Fruit fly (Drosophila melanogaster) whole organism, embryonic: Measurements from ENCODE around the gene CG17107.

Experiments used
- Asciz ChIP-seq: fragments of 200-800 bp; sonication (Bioruptor generic); optimal IDR thresholded peaks from 2 replicates; lab custom pipeline; 2017; ENCODE audit warnings: missing biosample characterization, mild to moderate bottlenecking, missing genetic modification characterization, missing genetic modification reagents
- Blimp-1 ChIP-seq: fragments of 200-800 bp; sonication (Bioruptor generic); optimal IDR thresholded peaks from 3 replicates; lab custom pipeline; 2018; ENCODE audit warnings: missing biosample characterization, missing genetic modification characterization, mild to moderate bottlenecking, moderate library complexity, missing genetic modification reagents
- CG10209 ChIP-seq: fragments of 200-800 bp; sonication (Bioruptor generic); optimal IDR thresholded peaks from 3 replicates; lab custom pipeline; 2017; ENCODE audit warnings: missing biosample characterization, mild to moderate bottlenecking, missing genetic modification characterization, missing genetic modification reagents
- CG10979 ChIP-seq: fragments of 200-800 bp; sonication (Bioruptor generic); optimal IDR thresholded peaks from 2 replicates; lab custom pipeline; 2018; ENCODE audit warnings: missing biosample characterization, mild to moderate bottlenecking, missing genetic modification characterization, moderate library complexity
- CG11085 ChIP-seq: fragments of 200-800 bp; sonication (Bioruptor generic); IDR thresholded peaks from 2 replicates; pipeline ENCODE4 v1.3.6; 2022; ENCODE audit warnings: missing biosample characterization, missing genetic modification characterization
- CG13624 ChIP-seq: fragments of 200-800 bp; sonication (Bioruptor generic); optimal IDR thresholded peaks from 2 replicates; lab custom pipeline; 2016; ENCODE audit warnings: missing biosample characterization, missing genetic modification characterization
- CG14050 ChIP-seq: fragments of 200-800 bp; sonication (Bioruptor generic); IDR thresholded peaks from 3 replicates; pipeline ENCODE4 v1.3.6; 2022; ENCODE audit warnings: missing biosample characterization, missing genetic modification characterization
- CG14441 ChIP-seq: fragments of 200-800 bp; sonication (Bioruptor generic); IDR thresholded peaks from 2 replicates; pipeline ENCODE4 v1.3.6; 2022; ENCODE audit warnings: missing biosample characterization, missing genetic modification characterization
- CG16779 ChIP-seq: fragments of 200-800 bp; sonication (Bioruptor generic); IDR thresholded peaks from 2 replicates; pipeline ENCODE4 v1.3.6; 2022; ENCODE audit warnings: missing biosample characterization, missing genetic modification characterization
- CG18619 ChIP-seq: fragments of 200-800 bp; sonication (Bioruptor generic); optimal IDR thresholded peaks from 3 replicates; lab custom pipeline; 2017; ENCODE audit warnings: missing biosample characterization, mild to moderate bottlenecking, missing genetic modification characterization
- CG31224 ChIP-seq: fragments of 200-800 bp; sonication (Bioruptor generic); IDR thresholded peaks from 2 replicates; pipeline ENCODE4 v1.3.6; 2022; ENCODE audit warnings: missing biosample characterization, missing genetic modification characterization
- CG33213 ChIP-seq: fragments of 200-800 bp; sonication (Bioruptor generic); optimal IDR thresholded peaks from 3 replicates; lab custom pipeline; 2016; ENCODE audit warnings: missing biosample characterization, missing genetic modification characterization
- CG4424 ChIP-seq: fragments of 200-800 bp; sonication (Bioruptor generic); optimal IDR thresholded peaks from 3 replicates; lab custom pipeline; 2016; ENCODE audit warnings: missing biosample characterization, missing genetic modification characterization
- CG6272 ChIP-seq: fragments of 200-800 bp; sonication (Bioruptor generic); IDR thresholded peaks from 2 replicates; pipeline ENCODE4 v1.3.6; 2022; ENCODE audit warnings: missing biosample characterization, missing genetic modification characterization
- CG6683 ChIP-seq: fragments of 200-800 bp; sonication (Bioruptor generic); optimal IDR thresholded peaks from 2 replicates; lab custom pipeline; 2017; ENCODE audit warnings: missing biosample characterization, mild to moderate bottlenecking, missing genetic modification characterization, missing genetic modification reagents
- CG7963 ChIP-seq: fragments of 200-800 bp; sonication (Bioruptor generic); IDR thresholded peaks from 3 replicates; pipeline ENCODE4 v1.3.6; 2022; ENCODE audit warnings: missing biosample characterization, missing genetic modification characterization; ENCODE audit not compliant: partially characterized antibody
- CG8944 ChIP-seq: fragments of 200-800 bp; sonication (Bioruptor generic); optimal IDR thresholded peaks from 3 replicates; lab custom pipeline; 2016; ENCODE audit warnings: missing biosample characterization, missing genetic modification characterization
- CG9215 ChIP-seq: fragments of 200-800 bp; sonication (Bioruptor generic); IDR thresholded peaks from 2 replicates; pipeline ENCODE4 v1.3.6; 2022; ENCODE audit warnings: missing biosample characterization, missing genetic modification characterization
- CG9609 ChIP-seq: fragments of 200-800 bp; sonication (Bioruptor generic); optimal IDR thresholded peaks from 3 replicates; lab custom pipeline; 2016; ENCODE audit warnings: missing biosample characterization, missing genetic modification characterization
- CG9727 ChIP-seq: fragments of 200-800 bp; sonication (Bioruptor generic); optimal IDR thresholded peaks from 3 replicates; lab custom pipeline; 2017; ENCODE audit warnings: missing biosample characterization, mild to moderate bottlenecking, missing genetic modification characterization
- CG9797 ChIP-seq: fragments of 200-800 bp; sonication (Bioruptor generic); optimal IDR thresholded peaks from 3 replicates; lab custom pipeline; 2018; ENCODE audit warnings: missing biosample characterization, mild to moderate bottlenecking, missing genetic modification characterization
- Dll ChIP-seq: fragments of 200-800 bp; sonication (Bioruptor generic); IDR thresholded peaks from 4 replicates; pipeline ENCODE4 v1.3.6; 2022; ENCODE audit warnings: missing biosample characterization, missing genetic modification characterization; ENCODE audit not compliant: partially characterized antibody
- Dp ChIP-seq: fragments of 200-800 bp; sonication (Bioruptor generic); optimal IDR thresholded peaks from 2 replicates; lab custom pipeline; 2018; ENCODE audit warnings: missing biosample characterization, mild to moderate bottlenecking, missing genetic modification characterization, moderate library complexity
- Hey ChIP-seq: fragments of 200-800 bp; sonication (Bioruptor generic); optimal IDR thresholded peaks from 3 replicates; lab custom pipeline; 2018; ENCODE audit warnings: missing biosample characterization, mild to moderate bottlenecking, missing genetic modification characterization
- MBD-R2 ChIP-seq: fragments of 200-800 bp; sonication (Bioruptor generic); IDR thresholded peaks from 2 replicates; pipeline ENCODE4 v1.3.6; 2022; ENCODE audit warnings: missing biosample characterization, missing genetic modification characterization
- Myb ChIP-seq: fragments of 200-800 bp; sonication (Bioruptor generic); optimal IDR thresholded peaks from 2 replicates; lab custom pipeline; 2016; ENCODE audit warnings: missing biosample characterization, missing genetic modification characterization
- Opbp ChIP-seq: fragments of 200-800 bp; sonication (Bioruptor generic); IDR thresholded peaks from 3 replicates; pipeline ENCODE4 v1.3.6; 2022; ENCODE audit warnings: missing biosample characterization, missing genetic modification characterization; ENCODE audit not compliant: partially characterized antibody
- Sox100B ChIP-seq: fragments of 200-800 bp; sonication (Bioruptor generic); optimal IDR thresholded peaks from 3 replicates; lab custom pipeline; 2018; ENCODE audit warnings: missing biosample characterization, mild to moderate bottlenecking, missing genetic modification characterization
- Ssrp ChIP-seq: fragments of 200-800 bp; sonication (Bioruptor generic); optimal IDR thresholded peaks from 2 replicates; lab custom pipeline; 2018; ENCODE audit warnings: missing biosample characterization, mild to moderate bottlenecking, missing genetic modification characterization, moderate library complexity
- Vsx1 ChIP-seq: fragments of 200-800 bp; sonication (Bioruptor generic); optimal IDR thresholded peaks from 2 replicates; lab custom pipeline; 2017; ENCODE audit warnings: missing biosample characterization, mild to moderate bottlenecking, missing genetic modification characterization, missing genetic modification reagents
- bab2 ChIP-seq: fragments of 200-800 bp; sonication (Bioruptor generic); optimal IDR thresholded peaks from 2 replicates; lab custom pipeline; 2016; ENCODE audit warnings: missing biosample characterization, missing genetic modification characterization
- bcd ChIP-seq: fragments of 200-800 bp; sonication (Bioruptor generic); optimal IDR thresholded peaks from 2 replicates; lab custom pipeline; 2017; ENCODE audit warnings: missing biosample characterization, mild to moderate bottlenecking, missing genetic modification characterization
- bigmax ChIP-seq: fragments of 200-800 bp; sonication (Bioruptor generic); optimal IDR thresholded peaks from 2 replicates; lab custom pipeline; 2018; ENCODE audit warnings: missing biosample characterization, mild to moderate bottlenecking, missing genetic modification characterization
- bowl ChIP-seq: fragments of 200-800 bp; sonication (Bioruptor generic); IDR thresholded peaks from 2 replicates; pipeline ENCODE4 v1.3.6; 2022; ENCODE audit warnings: missing biosample characterization, missing genetic modification characterization
- br ChIP-seq: fragments of >200 bp; optimal IDR thresholded peaks from 2 replicates; lab custom pipeline; 2017
- dysf ChIP-seq: fragments of 200-800 bp; sonication (Bioruptor generic); IDR thresholded peaks from 3 replicates; pipeline ENCODE4 v1.3.6; 2022; ENCODE audit warnings: missing biosample characterization, missing genetic modification characterization
- esg ChIP-seq: fragments of 200-800 bp; sonication (Bioruptor generic); conservative IDR thresholded peaks from 2 replicates; pipeline ENCODE4 v1.3.6; 2022; ENCODE audit warnings: missing biosample characterization, missing genetic modification characterization
- gce ChIP-seq: fragments of 200-800 bp; sonication (Bioruptor generic); IDR thresholded peaks from 3 replicates; pipeline ENCODE4 v1.3.6; 2022; ENCODE audit warnings: missing biosample characterization, missing genetic modification characterization
- gt ChIP-seq: fragments of 200-800 bp; sonication (Bioruptor generic); IDR thresholded peaks from 2 replicates; pipeline ENCODE4 v1.3.6; 2022; ENCODE audit warnings: missing biosample characterization, missing genetic modification characterization
- jing ChIP-seq: fragments of 200-800 bp; sonication (Bioruptor generic); optimal IDR thresholded peaks from 2 replicates; lab custom pipeline; 2018; ENCODE audit warnings: missing biosample characterization, mild to moderate bottlenecking, missing genetic modification characterization
- lola ChIP-seq, 3 experiments: fragments of >200 bp in 2 of 3; fragments of 200-800 bp in 1 of 3; sonication (Bioruptor generic) in 1 of 3; optimal IDR thresholded peaks; 2 replicates each; lab custom pipeline; 2017 to 2019; ENCODE audit warnings: missing biosample characterization in 3 of 3, missing genetic modification characterization in 3 of 3, mild to moderate bottlenecking in 1 of 3, moderate library complexity in 1 of 3
- luna ChIP-seq: fragments of 200-800 bp; sonication (Bioruptor generic); optimal IDR thresholded peaks from 2 replicates; lab custom pipeline; 2016; ENCODE audit warnings: missing biosample characterization, missing genetic modification characterization
- nmo ChIP-seq: fragments of 200-800 bp; sonication (Bioruptor generic); optimal IDR thresholded peaks from 2 replicates; lab custom pipeline; 2018; ENCODE audit warnings: missing biosample characterization, mild to moderate bottlenecking, missing genetic modification characterization, moderate library complexity
- nom ChIP-seq: fragments of 200-800 bp; sonication (Bioruptor generic); optimal IDR thresholded peaks from 2 replicates; lab custom pipeline; 2017; ENCODE audit warnings: missing biosample characterization, missing genetic modification characterization, mild to moderate bottlenecking, moderate library complexity, missing genetic modification reagents
- sd ChIP-seq: fragments of 200-800 bp; sonication (Bioruptor generic); optimal IDR thresholded peaks from 3 replicates; lab custom pipeline; 2018; ENCODE audit warnings: missing biosample characterization, mild to moderate bottlenecking, missing genetic modification characterization, moderate library complexity
- sens ChIP-seq: fragments of 200-800 bp; sonication (Bioruptor generic); peaks from one replicate; lab custom pipeline; 2016; ENCODE audit warnings: missing biosample characterization, missing genetic modification characterization
- usp ChIP-seq: fragments of >200 bp; optimal IDR thresholded peaks from 2 replicates; lab custom pipeline; 2017; ENCODE audit warnings: missing biosample characterization, missing genetic modification characterization
- yki ChIP-seq: fragments of >200 bp; optimal IDR thresholded peaks from 3 replicates; lab custom pipeline; 2018
- zen2 ChIP-seq: fragments of 200-800 bp; sonication (Bioruptor generic); IDR thresholded peaks from 3 replicates; pipeline ENCODE4 v1.3.6; 2022; ENCODE audit warnings: missing biosample characterization, missing genetic modification characterization; ENCODE audit not compliant: partially characterized antibody
- zfh1 ChIP-seq: fragments of 200-800 bp; sonication (Bioruptor generic); IDR thresholded peaks from 3 replicates; pipeline ENCODE4 v1.3.6; 2022; ENCODE audit warnings: missing biosample characterization, missing genetic modification characterization

CG17107 gene

DNA sequence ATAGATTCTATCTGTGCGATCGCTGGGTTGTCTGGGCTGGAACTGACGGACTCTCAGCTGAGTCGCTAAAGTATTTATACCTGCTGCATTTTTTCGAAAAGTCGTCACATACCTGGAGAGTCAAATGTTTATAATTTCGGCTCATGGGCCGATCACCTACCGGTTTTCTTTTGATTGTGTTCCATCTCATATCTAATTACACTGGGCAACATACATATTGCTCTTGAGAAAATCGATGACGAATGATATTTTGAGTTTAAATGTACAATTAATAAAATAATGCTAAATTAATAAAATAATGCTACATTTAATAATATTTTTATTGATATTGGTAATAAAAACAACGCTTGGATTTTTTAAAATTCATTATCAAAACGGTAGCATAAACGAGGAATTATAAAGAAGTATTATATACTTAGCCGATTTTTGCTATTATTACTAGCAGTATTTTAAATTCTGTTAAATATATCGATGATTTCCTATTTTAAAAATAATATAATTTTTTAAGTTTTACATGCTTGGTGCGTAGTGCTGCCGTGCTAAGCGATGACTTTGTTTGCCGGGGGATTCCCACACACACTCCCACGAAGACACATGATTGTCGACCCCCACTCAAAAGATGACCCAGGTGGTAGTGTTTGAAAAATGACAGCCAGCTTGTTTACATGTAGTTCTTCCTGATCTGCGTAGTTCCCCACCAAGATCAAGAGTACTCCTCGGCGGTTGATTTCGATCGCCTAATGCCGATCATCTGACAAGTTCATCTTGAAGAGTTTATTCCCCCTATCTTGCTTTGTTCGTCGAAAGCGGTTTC, 7.7 kb downstream of the CG17107 start, which contains the start of gene CG7294 (continued):
- TF ChIP-seq CG16779 (GFP tag; lab: Robert Waterston, UW) (no peak), CG11085 (no peak), CG14441 (GFP tag; lab: Robert Waterston, UW) (no peak), CG6272 (GFP tag; lab: Robert Waterston, UW) (no peak), Ssrp (tag; lab: Kevin White, UChicago) (peak; percentile 5), zfh1 (GFP tag; lab: Robert Waterston, UW) (no peak), yki (no peak), br (lab: Kevin White, UChicago) (no peak), usp (no peak), bab2 (GFP tag; lab: Kevin White, UChicago) (no peak), CG18619 (no peak), jing (GFP tag; lab: Kevin White, UChicago) (no peak), CG7963 (no peak), CG9797 (GFP tag; lab: Kevin White, UChicago) (no peak), Myb (GFP tag; lab: Kevin White, UChicago) (no peak), Asciz (GFP tag; lab: Kevin White, UChicago) (peak; percentile 6), CG13624 (GFP tag; lab: Kevin White, UChicago) (no peak), nom (no peak), gt (GFP tag; lab: Robert Waterston, UW) (no peak), CG10209 (GFP tag; lab: Kevin White, UChicago) (peak; percentile 5), CG6683 (GFP tag; lab: Kevin White, UChicago) (no peak), dysf (no peak), Sox100B (GFP tag; lab: Kevin White, UChicago) (peak; percentile 55), esg (GFP tag; lab: Robert Waterston, UW) (no peak), bigmax (GFP tag; lab: Kevin White, UChicago) (no peak), lola (GFP tag; optimal IDR thresholded peaks at IDR 0.05; lab: Kevin White, UChicago) (peak in 1 of 3 experiments; percentile 60), sd (tag; lab: Kevin White, UChicago) (peak; percentile 84), zen2 (GFP tag; lab: Robert Waterston, UW) (no peak), Dll (GFP tag; lab: Robert Waterston, UW) (no peak), CG9727 (peak; percentile 13), CG33213 (GFP tag; lab: Kevin White, UChicago) (no peak), sens (no peak), CG9609 (GFP tag; lab: Kevin White, UChicago) (no peak), MBD-R2 (no peak), CG14050 (GFP tag; lab: Robert Waterston, UW) (no peak), CG10979 (tag; lab: Kevin White, UChicago) (peak; percentile 54), luna (GFP tag; lab: Kevin White, UChicago) (no peak), CG4424 (GFP tag; lab: Kevin White, UChicago) (no peak), bcd (GFP tag; lab: Kevin White, UChicago) (no peak), nmo (GFP tag; lab: Kevin White, UChicago) (peak; percentile 37), Vsx1 (GFP tag; lab: Kevin White, UChicago) (no peak), gce (no peak), Hey (tag; lab: Kevin White, UChicago) (no peak), CG31224 (GFP tag; lab: Robert Waterston, UW) (no peak), bowl (GFP tag; lab: Robert Waterston, UW) (no peak), CG8944 (GFP tag; lab: Kevin White, UChicago) (no peak), Dp (GFP tag; lab: Kevin White, UChicago) (no peak), Opbp (GFP tag; lab: Robert Waterston, UW) (no peak), CG9215 (GFP tag; lab: Robert Waterston, UW) (no peak), Blimp-1 (GFP tag; lab: Kevin White, UChicago) (peak; percentile 8)
